Worm (Caenorhabditis elegans) whole organism, L1 larva: ENCODE data around the gene vamp-7.

Experiments used
- F16B12.6 ChIP-seq: fragments of 150-350 bp; optimal IDR thresholded peaks from 2 replicates; lab custom pipeline; 2014; ENCODE audit warnings: missing biosample characterization, missing genetic modification characterization
- ceh-63 ChIP-seq: fragments of 200-800 bp; sonication (Bioruptor generic); optimal IDR thresholded peaks from 2 replicates; lab custom pipeline; 2018; ENCODE audit warnings: mild to moderate bottlenecking, missing genetic modification characterization, missing compliant biosample characterization
- efl-3 ChIP-seq: fragments of 200-800 bp; sonication (Bioruptor generic); optimal IDR thresholded peaks from 2 replicates; lab custom pipeline; 2018; ENCODE audit warnings: mild to moderate bottlenecking, missing genetic modification characterization, missing compliant biosample characterization
- lin-35 ChIP-seq, 2 experiments: fragments of 150-350 bp; optimal IDR thresholded peaks; 2 replicates each; lab custom pipeline; 2014; ENCODE audit warnings: missing biosample characterization in 2 of 2, missing genetic modification characterization in 2 of 2, missing genetic modification reagents in 2 of 2
- lin-39 ChIP-seq: fragments of 150-350 bp; optimal IDR thresholded peaks from 2 replicates; lab custom pipeline; 2014; ENCODE audit warnings: missing biosample characterization, missing genetic modification reagents, missing genetic modification characterization
- nhr-11 ChIP-seq: fragments of 150-350 bp; optimal IDR thresholded peaks from 2 replicates; lab custom pipeline; 2014; ENCODE audit warnings: missing biosample characterization, missing genetic modification characterization
- nhr-76 ChIP-seq: sonication (generic microtip); optimal IDR thresholded peaks from 2 replicates; lab custom pipeline; 2017; ENCODE audit warnings: missing biosample characterization, missing genetic modification characterization
- skn-1 ChIP-seq: fragments of 150-350 bp; optimal IDR thresholded peaks from 2 replicates; lab custom pipeline; 2014; ENCODE audit warnings: missing biosample characterization, missing genetic modification characterization
- tlp-1 ChIP-seq: fragments of 150-350 bp; optimal IDR thresholded peaks from 2 replicates; lab custom pipeline; 2014; ENCODE audit warnings: missing biosample characterization, missing genetic modification characterization

DNA sequence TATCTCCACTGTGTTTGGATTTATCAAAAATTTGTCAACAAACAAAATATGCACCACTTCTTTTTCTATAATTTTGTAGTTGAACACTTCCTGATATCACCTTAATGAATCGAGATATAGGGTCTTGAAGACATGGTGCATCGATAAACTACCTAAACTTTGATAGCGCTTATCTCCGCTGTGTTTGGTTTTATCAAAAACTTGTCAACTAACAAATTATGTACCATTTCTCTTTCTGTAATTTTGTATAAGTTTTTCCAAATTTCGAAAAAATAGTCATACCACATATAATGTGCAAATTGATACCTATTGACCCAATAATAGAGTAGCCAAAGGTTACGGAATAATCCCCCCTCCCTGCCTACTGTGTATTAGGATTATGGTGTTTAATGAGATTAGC, 22.3 kb downstream of the vamp-7 start:
- TF ChIP-seq tlp-1 (tag; lab: Kevin White, UChicago) = no peak
- no peak for TF ChIP-seq lin-39
- no peak for TF ChIP-seq efl-3 (GFP tag; lab: Kevin White, UChicago)
- TF ChIP-seq nhr-11 (tag; lab: Kevin White, UChicago) = no peak
- no peak for TF ChIP-seq F16B12.6
- no peak for TF ChIP-seq skn-1 (tag; lab: Kevin White, UChicago)
- TF ChIP-seq lin-35 (GFP tag; optimal IDR thresholded peaks at IDR 0.05; lab: Kevin White, UChicago) = no peak
- no peak for TF ChIP-seq nhr-76
- no peak for TF ChIP-seq ceh-63 (GFP tag; lab: Kevin White, UChicago)
